Fruit fly (Drosophila melanogaster) whole organism, wandering third instar larva: ENCODE measurements around the gene Hsp70Ab.
A peak's percentile ranks its signal among the peaks of the same experiment; 100 is the strongest.

ENCODE experiments used
- Abd-B ChIP-seq: fragments of >200 bp; optimal IDR thresholded peaks from 2 replicates; lab custom pipeline; 2017; ENCODE audit warnings: missing biosample characterization, missing genetic modification characterization
- CG32264 ChIP-seq: fragments of 200-800 bp; sonication (Bioruptor generic); optimal IDR thresholded peaks from 2 replicates; lab custom pipeline; 2016; ENCODE audit warnings: missing biosample characterization, missing genetic modification characterization
- CG9705 ChIP-seq: fragments of 200-800 bp; sonication (Bioruptor generic); optimal IDR thresholded peaks from 2 replicates; lab custom pipeline; 2018; ENCODE audit warnings: missing biosample characterization, mild to moderate bottlenecking, missing genetic modification characterization
- CrebA ChIP-seq: fragments of 200-800 bp; sonication (Bioruptor generic); optimal IDR thresholded peaks from 2 replicates; lab custom pipeline; 2016; ENCODE audit warnings: missing biosample characterization, mild to moderate bottlenecking, missing genetic modification characterization, borderline replicate concordance
- Dfd ChIP-seq: fragments of >200 bp; optimal IDR thresholded peaks from 2 replicates; lab custom pipeline; 2017; ENCODE audit warnings: missing biosample characterization, missing genetic modification characterization
- Dif ChIP-seq: fragments of 200-275, 200-300 bp; sonication (Bioruptor generic); optimal IDR thresholded peaks from 2 replicates; lab custom pipeline; 2018; ENCODE audit warnings: missing biosample characterization, missing genetic modification characterization; ENCODE audit not compliant: partially characterized antibody
- GATAd ChIP-seq: sonication (Bioruptor generic); optimal IDR thresholded peaks from 2 replicates; lab custom pipeline; 2016; ENCODE audit warnings: missing biosample characterization, missing genetic modification characterization
- HLH106 ChIP-seq: fragments of 200-800 bp; optimal IDR thresholded peaks from 3 replicates; lab custom pipeline; 2019; ENCODE audit warnings: missing biosample characterization, mild to moderate bottlenecking, missing genetic modification characterization, moderate library complexity
- Hnf4 ChIP-seq: fragments of 200-800 bp; sonication (Bioruptor generic); optimal IDR thresholded peaks from 2 replicates; lab custom pipeline; 2016; ENCODE audit warnings: missing biosample characterization, mild to moderate bottlenecking, missing genetic modification characterization
- Hr78 ChIP-seq: fragments of >200 bp; optimal IDR thresholded peaks from 2 replicates; lab custom pipeline; 2017; ENCODE audit warnings: missing biosample characterization, missing genetic modification characterization
- Hr83 ChIP-seq: fragments of 200-300 bp; sonication (Bioruptor generic); optimal IDR thresholded peaks from 2 replicates; lab custom pipeline; 2016; ENCODE audit warnings: missing biosample characterization, mild to moderate bottlenecking, missing genetic modification characterization, moderate library complexity; ENCODE audit not compliant: poor library complexity, severe bottlenecking
- Jra ChIP-seq: sonication (Bioruptor generic); optimal IDR thresholded peaks from 2 replicates; lab custom pipeline; 2016; ENCODE audit warnings: missing biosample characterization, missing genetic modification characterization
- Mio ChIP-seq: sonication (Bioruptor generic); optimal IDR thresholded peaks from 2 replicates; lab custom pipeline; 2016; ENCODE audit warnings: missing biosample characterization, missing genetic modification characterization
- Myc ChIP-seq: fragments of >200 bp; optimal IDR thresholded peaks from 2 replicates; lab custom pipeline; 2017
- N ChIP-seq: fragments of >200 bp; optimal IDR thresholded peaks from 2 replicates; lab custom pipeline; 2018; ENCODE audit warnings: missing biosample characterization, missing external identifiers, missing genetic modification characterization
- OdsH ChIP-seq: fragments of 200-800 bp; sonication (Bioruptor generic); optimal IDR thresholded peaks from 2 replicates; lab custom pipeline; 2016; ENCODE audit warnings: missing biosample characterization, mild to moderate bottlenecking, missing genetic modification characterization
- Rel ChIP-seq, 2 experiments: fragments of 200-800 bp; sonication (Bioruptor generic) in 1 of 2; optimal IDR thresholded peaks; 2 replicates in 1 of 2; 3 replicates in 1 of 2; lab custom pipeline; 2016 to 2019; ENCODE audit warnings: mild to moderate bottlenecking in 2 of 2, missing biosample characterization in 2 of 2, missing genetic modification characterization in 2 of 2, moderate library complexity in 1 of 2
- Sp1 ChIP-seq: fragments of 200-800 bp; sonication (Bioruptor generic); optimal IDR thresholded peaks from 3 replicates; lab custom pipeline; 2019; ENCODE audit warnings: missing biosample characterization, mild to moderate bottlenecking, missing genetic modification characterization, moderate library complexity
- Vsx2 ChIP-seq: fragments of 200-300, 225-300 bp; sonication (Bioruptor generic); optimal IDR thresholded peaks from 2 replicates; lab custom pipeline; 2018; ENCODE audit warnings: missing biosample characterization, missing genetic modification characterization; ENCODE audit not compliant: partially characterized antibody
- br ChIP-seq: fragments of 200-800 bp; sonication (Bioruptor generic); optimal IDR thresholded peaks from 2 replicates; lab custom pipeline; 2016; ENCODE audit warnings: missing biosample characterization, missing genetic modification characterization
- brk ChIP-seq: fragments of 200-800 bp; sonication (Bioruptor generic); optimal IDR thresholded peaks from 2 replicates; lab custom pipeline; 2016; ENCODE audit warnings: missing biosample characterization, mild to moderate bottlenecking, missing genetic modification characterization
- dl ChIP-seq, 2 experiments: fragments of 175-275, 200-275 bp in 1 of 2; fragments of 200-275 bp in 1 of 2; sonication (Bioruptor generic); optimal IDR thresholded peaks; lab custom pipeline; 2018; ENCODE audit warnings: mild to moderate bottlenecking in 2 of 2, missing biosample characterization in 2 of 2, missing genetic modification characterization in 2 of 2, moderate library complexity in 2 of 2; ENCODE audit not compliant: partially characterized antibody in 2 of 2, insufficient read depth in 1 of 2
- dmrt93B ChIP-seq: fragments of 200-800 bp; sonication (Bioruptor generic); optimal IDR thresholded peaks from 2 replicates; lab custom pipeline; 2018; ENCODE audit warnings: missing biosample characterization, mild to moderate bottlenecking, missing genetic modification characterization
- dsf ChIP-seq: sonication (Bioruptor generic); optimal IDR thresholded peaks from 2 replicates; lab custom pipeline; 2016; ENCODE audit warnings: missing biosample characterization, missing genetic modification characterization, borderline replicate concordance
- ey ChIP-seq: fragments of 200-800 bp; sonication (Bioruptor generic); optimal IDR thresholded peaks from 2 replicates; lab custom pipeline; 2016; ENCODE audit warnings: missing biosample characterization, missing genetic modification characterization
- foxo ChIP-seq, 2 experiments: fragments of 200-800 bp; sonication (Bioruptor generic); optimal IDR thresholded peaks; 2 replicates in 1 of 2; 3 replicates in 1 of 2; lab custom pipeline; 2016 to 2017; ENCODE audit warnings: missing biosample characterization in 2 of 2, missing genetic modification characterization in 2 of 2
- fru ChIP-seq: fragments of 200-800 bp; sonication (Bioruptor generic); optimal IDR thresholded peaks from 3 replicates; lab custom pipeline; 2016; ENCODE audit warnings: missing biosample characterization, mild to moderate bottlenecking, missing genetic modification characterization
- h ChIP-seq: fragments of 200-800 bp; sonication (Bioruptor generic); optimal IDR thresholded peaks from 3 replicates; lab custom pipeline; 2016; ENCODE audit warnings: missing biosample characterization, mild to moderate bottlenecking, missing genetic modification characterization
- jim ChIP-seq: fragments of 175-275, 200-325 bp; sonication (Bioruptor generic); optimal IDR thresholded peaks from 2 replicates; lab custom pipeline; 2016; ENCODE audit warnings: missing biosample characterization, mild to moderate bottlenecking, missing genetic modification characterization
- lola ChIP-seq: fragments of >200 bp; optimal IDR thresholded peaks from 2 replicates; lab custom pipeline; 2017; ENCODE audit warnings: missing biosample characterization, missing genetic modification characterization
- pan ChIP-seq: fragments of >200 bp; optimal IDR thresholded peaks from 2 replicates; lab custom pipeline; 2017
- psq ChIP-seq: fragments of 200-800 bp; sonication (Bioruptor generic); optimal IDR thresholded peaks from 3 replicates; lab custom pipeline; 2017; ENCODE audit warnings: missing biosample characterization, mild to moderate bottlenecking, missing genetic modification characterization, moderate library complexity
- rgr ChIP-seq: fragments of 200-800 bp; sonication (Bioruptor generic); optimal IDR thresholded peaks from 3 replicates; lab custom pipeline; 2016; ENCODE audit warnings: missing biosample characterization, mild to moderate bottlenecking, missing genetic modification characterization
- sage ChIP-seq: fragments of 200-800 bp; sonication (Bioruptor generic); optimal IDR thresholded peaks from 2 replicates; lab custom pipeline; 2016; ENCODE audit warnings: missing biosample characterization, mild to moderate bottlenecking, missing genetic modification characterization
- sv ChIP-seq: fragments of 200-800 bp; sonication (Bioruptor generic); optimal IDR thresholded peaks from 3 replicates; lab custom pipeline; 2016; ENCODE audit warnings: missing biosample characterization, missing genetic modification characterization
- tai ChIP-seq: sonication (Bioruptor generic); optimal IDR thresholded peaks from 2 replicates; lab custom pipeline; 2016; ENCODE audit warnings: missing biosample characterization, missing genetic modification characterization
- usp ChIP-seq: fragments of >200 bp; optimal IDR thresholded peaks from 2 replicates; lab custom pipeline; 2017; ENCODE audit warnings: missing biosample characterization, missing genetic modification characterization
- woc ChIP-seq: sonication (Bioruptor generic); optimal IDR thresholded peaks from 2 replicates; lab custom pipeline; 2016; ENCODE audit warnings: missing biosample characterization, mild to moderate bottlenecking, missing genetic modification characterization

The Hsp70Ab gene

dm6 chr3R:11964000-11964399 is 5.7 kb downstream of the Hsp70Ab start:
- no peak for TF ChIP-seq jim (GFP tag; lab: Kevin White, UChicago)

dm6 chr3R:11967262-11968029 is 9.1 kb downstream of the Hsp70Ab start, which contains the start of the genes CG12213 and GC1:
Gene CG12213, minus strand, starts transcription at chr3R:11967691.
Gene GC1, plus strand, starts transcription at chr3R:11967708.
- TF ChIP-seq Abd-B (GFP tag; lab: Kevin White, UChicago) (no peak), psq (GFP tag; lab: Kevin White, UChicago) (peak; percentile 21), Rel (GFP tag; optimal IDR thresholded peaks at IDR 0.05; lab: Kevin White, UChicago) (no peak), Rel (tag; optimal IDR thresholded peaks at IDR 0.05; lab: Kevin White, UChicago) (peak; percentile 21), sage (no peak), Dif (GFP tag; lab: Kevin White, UChicago) (no peak), Jra (GFP tag; lab: Kevin White, UChicago) (peak; percentile 43), sv (no peak), br (GFP tag; lab: Kevin White, UChicago) (no peak), Sp1 (peak; percentile 49), fru (GFP tag; lab: Kevin White, UChicago) (peak; percentile 50), woc (GFP tag; lab: Kevin White, UChicago) (peak; percentile 63), pan (lab: Kevin White, UChicago) (no peak), foxo (GFP tag; optimal IDR thresholded peaks at IDR 0.05; lab: Kevin White, UChicago) (peak in 1 of 2 experiments; percentile 23), Dfd (no peak), Myc (lab: Kevin White, UChicago) (no peak), lola (GFP tag; lab: Kevin White, UChicago) (no peak), h (GFP tag; lab: Kevin White, UChicago) (peak; percentile 57), GATAd (GFP tag; lab: Kevin White, UChicago) (no peak), Hr83 (GFP tag; lab: Kevin White, UChicago) (peak; percentile 1), CG9705 (GFP tag; lab: Kevin White, UChicago) (no peak), N (no peak), usp (GFP tag; lab: Kevin White, UChicago) (no peak), Hnf4 (GFP tag; lab: Kevin White, UChicago) (peak; percentile 44), Hr78 (no peak), dl (GFP tag; optimal IDR thresholded peaks at IDR 0.05; lab: Kevin White, UChicago; ENCODE audit: insufficient read depth in 1 of 2, partially characterized antibody in 2 of 2) (no peak), dmrt93B (GFP tag; lab: Kevin White, UChicago) (no peak), CG32264 (peak; percentile 1), dsf (GFP tag; lab: Kevin White, UChicago) (peak; percentile 53), HLH106 (tag; lab: Kevin White, UChicago) (peak; percentile 38), CrebA (GFP tag; lab: Kevin White, UChicago) (no peak), OdsH (GFP tag; lab: Kevin White, UChicago) (peak; percentile 17), rgr (peak; percentile 3), brk (GFP tag; lab: Kevin White, UChicago) (no peak), ey (GFP tag; lab: Kevin White, UChicago) (no peak), Mio (GFP tag; lab: Kevin White, UChicago) (no peak), jim (GFP tag; lab: Kevin White, UChicago) (peak; percentile 6), tai (no peak), Vsx2 (GFP tag; lab: Kevin White, UChicago) (peak; percentile 97)
- TF ChIP-seq, all 38 proteins: peak for 17
